Fruit fly (Drosophila melanogaster) Kc167 (cell line): ENCODE data around the gene grim.

Experiments used
- Myc ChIP-seq: fragments of >200 bp; optimal IDR thresholded peaks from 2 replicates; lab custom pipeline; 2017; ENCODE audit warnings: missing external identifiers
- Sin3A ChIP-seq: fragments of >200 bp; optimal IDR thresholded peaks from 2 replicates; lab custom pipeline; 2018; ENCODE audit warnings: missing external identifiers
- h ChIP-seq: fragments of >200 bp; optimal IDR thresholded peaks from 3 replicates; lab custom pipeline; 2018; ENCODE audit warnings: missing external identifiers
- insv ChIP-seq: fragments of >200 bp; optimal IDR thresholded peaks from 3 replicates; lab custom pipeline; 2018; ENCODE audit warnings: missing external identifiers
- psq ChIP-seq: fragments of >200 bp; optimal IDR thresholded peaks from 2 replicates; lab custom pipeline; 2017; ENCODE audit warnings: missing external identifiers
- ttk ChIP-seq: sonication (Bioruptor generic); optimal IDR thresholded peaks from 2 replicates; lab custom pipeline; 2017; ENCODE audit warnings: missing external identifiers

Gene grim

dm6 chr3L:18304367-18305003 is at the start of gene grim:
Gene grim (minus strand): TSS chr3L:18304417.
- TF ChIP-seq insv, result no peak
- no peak for TF ChIP-seq Sin3A (lab: Kevin White, UChicago)
- TF ChIP-seq h (lab: Kevin White, UChicago), result no peak
- no peak for TF ChIP-seq ttk
- no peak for TF ChIP-seq psq
- TF ChIP-seq Myc (lab: Kevin White, UChicago), result no peak

- TF ChIP-seq insv, result no peak
- no peak for TF ChIP-seq Sin3A (lab: Kevin White, UChicago)
- no peak for TF ChIP-seq psq
- TF ChIP-seq Myc (lab: Kevin White, UChicago), result no peak
- TF ChIP-seq h (lab: Kevin White, UChicago), result no peak
- no peak for TF ChIP-seq ttk
These were observed 46.3 kb upstream of the grim start for dm6 chr3L:18350504-18350903.

dm6 chr3L:18349090-18349709 is 45.0 kb upstream of the grim start:
- TF ChIP-seq insv (no peak), psq (no peak), h (lab: Kevin White, UChicago) (no peak), ttk (no peak), Myc (lab: Kevin White, UChicago) (no peak), Sin3A (lab: Kevin White, UChicago) (no peak)

- TF ChIP-seq h (lab: Kevin White, UChicago), result no peak
- TF ChIP-seq ttk, result no peak
- TF ChIP-seq insv, result no peak
- TF ChIP-seq Myc (lab: Kevin White, UChicago), result no peak
- TF ChIP-seq psq, result no peak
- TF ChIP-seq Sin3A (lab: Kevin White, UChicago), result no peak
These were observed 44.4 kb upstream of the grim start for dm6 chr3L:18348664-18349063.

- TF ChIP-seq Sin3A (lab: Kevin White, UChicago) (no peak), h (lab: Kevin White, UChicago) (no peak), psq (no peak), ttk (no peak), insv (no peak), Myc (lab: Kevin White, UChicago) (no peak)
These were observed 43.8 kb upstream of the grim start for dm6 chr3L:18348040-18348439.

- no peak for TF ChIP-seq Myc (lab: Kevin White, UChicago)
- TF ChIP-seq Sin3A (lab: Kevin White, UChicago), result no peak
- no peak for TF ChIP-seq insv
- TF ChIP-seq ttk, result no peak
- no peak for TF ChIP-seq h (lab: Kevin White, UChicago)
- no peak for TF ChIP-seq psq
These were observed 40.7 kb upstream of the grim start for dm6 chr3L:18344957-18345356.

dm6 chr3L:18334253-18334652 is 30.0 kb upstream of the grim start:
- TF ChIP-seq ttk (no peak), psq (no peak), insv (no peak), h (lab: Kevin White, UChicago) (no peak), Sin3A (lab: Kevin White, UChicago) (no peak), Myc (lab: Kevin White, UChicago) (no peak)

dm6 chr3L:18329077-18329476 is 24.9 kb upstream of the grim start:
- TF ChIP-seq Sin3A (lab: Kevin White, UChicago), result no peak
- TF ChIP-seq insv, result no peak
- no peak for TF ChIP-seq Myc (lab: Kevin White, UChicago)
- no peak for TF ChIP-seq ttk
- TF ChIP-seq psq, result no peak
- no peak for TF ChIP-seq h (lab: Kevin White, UChicago)

dm6 chr3L:18316012-18316411 is 11.8 kb upstream of the grim start:
- TF ChIP-seq ttk, result no peak
- TF ChIP-seq h (lab: Kevin White, UChicago), result no peak
- no peak for TF ChIP-seq insv
- no peak for TF ChIP-seq psq

dm6 chr3L:18305792-18306191 is 1.6 kb upstream of the grim start:
- TF ChIP-seq psq (no peak), h (lab: Kevin White, UChicago) (no peak), ttk (no peak), Sin3A (lab: Kevin White, UChicago) (no peak), insv (no peak), Myc (lab: Kevin White, UChicago) (no peak)

dm6 chr3L:18302021-18302420 is 2.2 kb downstream of the grim start:
- TF ChIP-seq Sin3A (lab: Kevin White, UChicago) (no peak), psq (no peak), h (lab: Kevin White, UChicago) (no peak), ttk (no peak), Myc (lab: Kevin White, UChicago) (no peak), insv (no peak)

- TF ChIP-seq Sin3A (lab: Kevin White, UChicago) (no peak), h (lab: Kevin White, UChicago) (no peak), Myc (lab: Kevin White, UChicago) (no peak), ttk (no peak), psq (no peak), insv (no peak)
These were observed 3.1 kb downstream of the grim start, which contains the start of gene CG13700 for dm6 chr3L:18301160-18301559. Gene CG13700 (minus strand): TSS chr3L:18301260.

dm6 chr3L:18297328-18297727 is 6.9 kb downstream of the grim start:
- no peak for TF ChIP-seq h (lab: Kevin White, UChicago)
- TF ChIP-seq ttk, result no peak
- no peak for TF ChIP-seq Myc (lab: Kevin White, UChicago)
- TF ChIP-seq psq, result no peak
- no peak for TF ChIP-seq Sin3A (lab: Kevin White, UChicago)
- no peak for TF ChIP-seq insv
